Worm (Caenorhabditis elegans): Measurements from ENCODE around the gene che-12.

The che-12 gene

DNA sequence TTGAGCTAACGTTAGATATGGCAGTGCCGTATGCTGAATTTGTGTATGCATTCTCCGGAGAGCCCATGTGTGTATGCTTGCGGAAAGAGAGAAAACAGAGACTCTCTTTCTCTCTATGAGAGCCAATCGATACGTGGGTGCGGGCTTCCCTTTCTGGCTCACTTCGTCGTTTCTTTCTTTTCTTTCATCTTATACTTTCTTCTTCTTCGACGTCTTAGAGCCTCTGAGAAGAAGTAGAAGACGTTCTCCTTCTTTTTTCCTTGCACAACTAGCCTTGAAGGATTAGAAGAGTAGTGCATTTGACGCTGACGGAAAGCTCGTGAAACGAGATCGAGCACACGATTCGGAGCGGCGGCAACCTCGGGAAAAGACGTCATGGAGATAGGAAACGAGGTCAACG is 33.3 kb downstream of the che-12 start (continued):
- TF ChIP-seq aha-1 (tag) (peak; percentile 69), unc-62 (GFP tag; optimal IDR thresholded peaks at IDR 0.05 in 1 of 2) (peak in 1 of 2 experiments; percentile 99), unc-62 (tag; optimal IDR thresholded peaks at IDR 0.05) (no peak), hlh-11 (tag; optimal IDR thresholded peaks at IDR 0.05) (no peak), hlh-30 (tag; optimal IDR thresholded peaks at IDR 0.05; ENCODE audit: insufficient read depth) (peak; percentile 24), nhr-42 (GFP tag; IDR thresholded peaks at IDR 0.05) (no peak), mdl-1 (tag; optimal IDR thresholded peaks at IDR 0.05) (peak in 1 of 2 experiments; percentile 4), mdt-29 (GFP tag; IDR thresholded peaks at IDR 0.05) (no peak)

DNA sequence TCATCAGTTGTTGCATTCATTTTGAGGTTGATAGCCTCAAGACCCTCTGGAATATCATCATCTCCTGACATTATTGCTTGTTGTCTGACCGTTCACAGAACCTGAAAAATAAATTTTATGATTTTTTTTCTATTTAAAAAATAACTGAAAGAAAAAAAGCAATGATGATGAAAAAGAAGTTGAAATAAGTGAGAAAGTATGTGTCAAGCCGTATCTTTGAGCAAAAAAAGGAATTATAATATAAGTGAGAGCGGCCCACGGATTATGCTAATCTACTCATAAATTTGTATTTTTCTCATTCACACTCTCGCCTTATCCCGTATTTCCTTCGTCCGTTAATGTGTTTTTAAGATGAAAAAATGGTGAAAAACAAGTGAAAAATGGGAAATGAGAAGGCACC is 37.0 kb downstream of the che-12 start, which contains the start of gene ric-4:
TSS of gene ric-4 (minus strand) at position 101 of the 400 bp plus-strand sequence.
- TF ChIP-seq jun-1 (tag; optimal IDR thresholded peaks at IDR 0.05) (no peak), F10B5.3 (tag; optimal IDR thresholded peaks at IDR 0.05) (no peak), php-3 (GFP tag; IDR thresholded peaks at IDR 0.05) (no peak), daf-19 (GFP tag; conservative IDR thresholded peaks at IDR 0.05) (no peak), lsy-2 (tag; optimal IDR thresholded peaks at IDR 0.05) (no peak), nhr-11 (tag; optimal IDR thresholded peaks at IDR 0.05) (no peak), Y48G9A.11 (GFP tag; IDR thresholded peaks at IDR 0.05) (no peak)

DNA sequence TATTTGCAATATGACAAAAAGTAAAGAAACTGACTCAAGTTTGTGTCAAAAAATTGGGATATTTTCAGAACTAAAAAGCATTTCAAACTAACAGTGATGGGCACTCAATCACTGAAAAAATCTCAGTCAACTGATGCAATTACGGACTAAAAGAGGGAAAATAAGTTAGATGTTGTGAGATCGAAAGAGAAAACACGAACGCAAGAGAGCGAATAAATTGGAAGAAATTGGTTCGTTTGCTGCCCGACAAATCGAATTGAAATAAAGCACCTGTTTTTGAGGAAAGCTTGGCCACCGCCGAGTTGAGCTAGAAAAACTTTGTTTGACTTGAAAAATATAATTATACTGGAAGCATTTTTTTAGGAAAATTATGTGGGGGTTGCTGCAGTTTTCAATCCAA is 41.1 kb downstream of the che-12 start:
- TF ChIP-seq nhr-6 (tag; optimal IDR thresholded peaks at IDR 0.05) (no peak), set-16 (GFP tag; IDR thresholded peaks at IDR 0.05) (no peak), tag-97 (GFP tag; IDR thresholded peaks at IDR 0.05) (no peak), zip-11 (GFP tag; IDR thresholded peaks at IDR 0.05) (no peak), ces-1 (GFP tag; optimal IDR thresholded peaks at IDR 0.05) (peak; percentile 54)

DNA sequence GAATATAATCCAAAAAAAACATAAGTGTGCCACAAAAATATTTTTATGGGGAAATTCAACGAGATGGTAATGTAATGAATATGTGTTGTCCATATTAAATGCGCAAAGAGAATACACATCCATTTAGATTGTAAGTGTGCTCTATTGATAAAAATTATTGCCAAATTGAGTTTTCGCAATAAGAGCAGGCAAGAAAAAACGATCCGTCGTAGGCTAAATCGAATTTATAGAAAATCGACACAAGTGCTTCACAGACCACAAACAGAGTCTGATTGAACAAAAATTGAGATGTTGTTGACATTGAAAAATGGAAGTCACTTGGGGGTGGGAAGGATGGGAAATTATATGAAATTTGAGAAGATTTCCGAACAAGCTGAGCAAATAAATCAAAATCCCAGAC is 42.2 kb downstream of the che-12 start:
- TF ChIP-seq ces-1 (GFP tag; optimal IDR thresholded peaks at IDR 0.05) (peak; percentile 73), skn-1 (tag; optimal IDR thresholded peaks at IDR 0.05) (no peak)

DNA sequence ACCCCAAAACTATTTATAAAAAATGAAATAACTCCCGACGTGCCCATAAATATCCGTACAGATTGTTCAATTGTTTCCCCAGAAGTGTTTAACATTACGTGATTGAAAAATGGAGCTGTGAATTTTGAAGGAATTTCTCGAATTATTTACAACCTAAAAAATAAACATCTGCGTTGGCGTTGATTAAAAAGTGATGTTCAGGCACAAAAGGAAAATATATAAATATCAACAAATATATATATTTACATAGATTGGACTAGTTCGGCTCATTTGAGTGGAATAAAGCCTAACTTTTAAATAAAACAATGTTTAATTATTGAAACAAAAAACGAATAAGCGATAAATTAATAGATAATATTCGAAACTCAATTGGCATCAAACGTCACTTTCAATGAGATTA is 46.7 kb downstream of the che-12 start, which contains the start of gene sri-18:
TSS of gene sri-18 (minus strand) at position 101 of the 400 bp plus-strand sequence.
- no peak for TF ChIP-seq tra-1 (GFP tag; IDR thresholded peaks at IDR 0.05)
- TF ChIP-seq F37D6.2 (tag; optimal IDR thresholded peaks at IDR 0.05): no peak
- TF ChIP-seq unc-130 (GFP tag; optimal IDR thresholded peaks at IDR 0.05): no peak
- no peak for TF ChIP-seq R02D3.7 (tag; optimal IDR thresholded peaks at IDR 0.05)
- no peak for TF ChIP-seq hmg-1.1 (GFP tag; IDR thresholded peaks at IDR 0.05)
- no peak for TF ChIP-seq lin-1 (GFP tag; IDR thresholded peaks at IDR 0.05)
- no peak for TF ChIP-seq mdt-29 (GFP tag; IDR thresholded peaks at IDR 0.05)
- TF ChIP-seq nhr-48 (tag; optimal IDR thresholded peaks at IDR 0.05): no peak
- TF ChIP-seq dmd-9 (GFP tag; IDR thresholded peaks at IDR 0.05): no peak
- no peak for TF ChIP-seq php-3 (GFP tag; IDR thresholded peaks at IDR 0.05)
- TF ChIP-seq dmd-6 (GFP tag; IDR thresholded peaks at IDR 0.05): no peak
- TF ChIP-seq T26A8.4 (GFP tag; IDR thresholded peaks at IDR 0.05): no peak
- TF ChIP-seq daf-8 (GFP tag; IDR thresholded peaks at IDR 0.05): no peak
- TF ChIP-seq snpc-1.2 (GFP tag; IDR thresholded peaks at IDR 0.05): no peak
- no peak for TF ChIP-seq gei-8 (GFP tag; optimal IDR thresholded peaks at IDR 0.05)

DNA sequence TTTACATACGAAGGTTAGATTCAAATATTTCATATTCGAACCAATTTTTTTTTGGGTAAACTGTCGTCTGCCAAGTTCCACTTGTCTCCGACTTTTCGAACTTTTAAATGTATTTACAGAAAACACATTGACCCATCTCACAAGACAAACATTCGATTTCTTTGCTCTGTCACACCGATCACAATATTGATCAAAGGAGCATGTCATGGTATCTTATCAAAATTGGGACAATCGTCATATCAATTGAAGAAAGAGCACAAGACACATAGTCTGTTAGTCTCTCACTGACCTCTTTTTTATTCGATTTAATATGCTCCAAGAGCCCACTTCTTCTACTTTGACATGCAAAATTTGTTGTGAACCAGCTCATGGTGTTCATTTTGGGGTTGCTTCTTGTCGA is 51.1 kb downstream of the che-12 start, which contains the start of gene nhr-232:
TSS of gene nhr-232 (plus strand) at position 121 of the 400 bp plus-strand sequence.
- TF ChIP-seq lin-15B (tag; optimal IDR thresholded peaks at IDR 0.05): no peak
- TF ChIP-seq nhr-102 (tag; optimal IDR thresholded peaks at IDR 0.05): no peak
- peak; percentile 91 for TF ChIP-seq dmd-6 (GFP tag; IDR thresholded peaks at IDR 0.05)
- TF ChIP-seq hif-1 (tag; optimal IDR thresholded peaks at IDR 0.05): no peak
- TF ChIP-seq fos-1 (tag; optimal IDR thresholded peaks at IDR 0.05): no peak
- TF ChIP-seq php-3 (GFP tag; IDR thresholded peaks at IDR 0.05): peak; percentile 63
- no peak for TF ChIP-seq spr-1 (tag; optimal IDR thresholded peaks at IDR 0.05)
- no peak for TF ChIP-seq aha-1 (tag)
- peak; percentile 75 for TF ChIP-seq hlh-11 (tag; optimal IDR thresholded peaks at IDR 0.05)
- no peak for TF ChIP-seq ceh-44 (GFP tag; IDR thresholded peaks at IDR 0.05)
- peak; percentile 80 for TF ChIP-seq nhr-28 (tag; optimal IDR thresholded peaks at IDR 0.05)
- TF ChIP-seq nhr-76 (tag; optimal IDR thresholded peaks at IDR 0.05): no peak
- TF ChIP-seq zip-2 (tag; optimal IDR thresholded peaks at IDR 0.05): no peak
- no peak for TF ChIP-seq R02D3.7 (tag; optimal IDR thresholded peaks at IDR 0.05)
- TF ChIP-seq Y105C5A.15 (GFP tag; IDR thresholded peaks at IDR 0.05): no peak
- TF ChIP-seq zag-1 (tag; optimal IDR thresholded peaks at IDR 0.05): no peak

Measured in whole organism, L4 larva.